Worm (Caenorhabditis elegans): Measurements from ENCODE around the gene hot-9.

The hot-9 gene

ce11 chrIV:5045389-5045788 is at the start of gene hot-9:
TSS of gene hot-9 (minus strand) at chrIV:5045489.
- no peak for TF ChIP-seq nhr-76 (tag; optimal IDR thresholded peaks at IDR 0.05)
- no peak for TF ChIP-seq fkh-4 (tag; optimal IDR thresholded peaks at IDR 0.05; ENCODE audit: borderline replicate concordance)
- no peak for TF ChIP-seq nhr-11 (tag; optimal IDR thresholded peaks at IDR 0.05)
- TF ChIP-seq Y116A8C.19 (tag; optimal IDR thresholded peaks at IDR 0.05; ENCODE audit: borderline replicate concordance) = no peak
- no peak for TF ChIP-seq lin-39 (tag; optimal IDR thresholded peaks at IDR 0.05)
- no peak for TF ChIP-seq ceh-88 (GFP tag; IDR thresholded peaks at IDR 0.05)
- no peak for TF ChIP-seq C16A3.4 (tag; optimal IDR thresholded peaks at IDR 0.05)

- TF ChIP-seq mab-9 (GFP tag; IDR thresholded peaks at IDR 0.05) (no peak), rnt-1 (tag; optimal IDR thresholded peaks at IDR 0.05) (no peak), elt-3 (tag; optimal IDR thresholded peaks at IDR 0.05) (no peak), ztf-11 (tag; optimal IDR thresholded peaks at IDR 0.05) (no peak), efl-3 (GFP tag; optimal IDR thresholded peaks at IDR 0.05) (no peak), nhr-19 (GFP tag; conservative IDR thresholded peaks at IDR 0.05) (no peak), elt-2 (tag; optimal IDR thresholded peaks at IDR 0.05) (no peak), nhr-76 (tag; optimal IDR thresholded peaks at IDR 0.05) (no peak), nhr-11 (tag; optimal IDR thresholded peaks at IDR 0.05) (no peak), blmp-1 (tag; optimal IDR thresholded peaks at IDR 0.05) (no peak), hlh-4 (tag; optimal IDR thresholded peaks at IDR 0.05) (no peak), lir-3 (tag; optimal IDR thresholded peaks at IDR 0.05; ENCODE audit: poor library complexity) (no peak), sup-37 (GFP tag; optimal IDR thresholded peaks at IDR 0.05) (no peak), ceh-82 (tag; optimal IDR thresholded peaks at IDR 0.05) (no peak), ztf-4 (tag; optimal IDR thresholded peaks at IDR 0.05) (no peak), tlp-1 (tag; optimal IDR thresholded peaks at IDR 0.05) (no peak), isw-1 (GFP tag; IDR thresholded peaks at IDR 0.05) (no peak), F16B12.6 (tag; optimal IDR thresholded peaks at IDR 0.05) (no peak)
Measured at ce11 chrIV:5093462-5093861, 48.2 kb upstream of the hot-9 start.

- TF ChIP-seq nhr-90 (tag; optimal IDR thresholded peaks at IDR 0.05; ENCODE audit: poor library complexity) (peak; percentile 37), lin-39 (tag; optimal IDR thresholded peaks at IDR 0.05) (peak; percentile 35), isw-1 (GFP tag; IDR thresholded peaks at IDR 0.05) (peak; percentile 51; the same call in 1 of the 2 replicates), ces-1 (GFP tag; optimal IDR thresholded peaks at IDR 0.05) (no peak), aly-2 (tag; optimal IDR thresholded peaks at IDR 0.05) (peak; percentile 16), nhr-28 (tag; optimal IDR thresholded peaks at IDR 0.05) (no peak), mep-1 (tag; optimal IDR thresholded peaks at IDR 0.05) (peak; percentile 62), dsc-1 (tag; optimal IDR thresholded peaks at IDR 0.05) (peak; percentile 50), snu-23 (GFP tag; optimal IDR thresholded peaks at IDR 0.05) (peak; percentile 77), fkh-8 (tag; optimal IDR thresholded peaks at IDR 0.05) (peak; percentile 26), ceh-8 (GFP tag; optimal IDR thresholded peaks at IDR 0.05) (no peak), sox-4 (tag; optimal IDR thresholded peaks at IDR 0.05) (no peak), C16A3.4 (tag; optimal IDR thresholded peaks at IDR 0.05) (peak; percentile 59), dpl-1 (GFP tag; optimal IDR thresholded peaks at IDR 0.05) (peak; percentile 49 to 62 (median 62)), fkh-10 (GFP tag; optimal IDR thresholded peaks at IDR 0.05) (peak; percentile 16), lin-35 (GFP tag; optimal IDR thresholded peaks at IDR 0.05) (peak; percentile 67 to 72), ztf-4 (tag; optimal IDR thresholded peaks at IDR 0.05) (no peak), elt-3 (tag; optimal IDR thresholded peaks at IDR 0.05) (no peak), efl-1 (optimal IDR thresholded peaks at IDR 0.05) (peak; percentile 57 to 64), efl-1 (GFP tag; optimal IDR thresholded peaks at IDR 0.05 in 1 of 2) (peak; percentile 71 to 97), lsy-2 (tag; optimal IDR thresholded peaks at IDR 0.05) (peak; percentile 98 to 99), lin-15B (tag; optimal IDR thresholded peaks at IDR 0.05) (no peak), ceh-82 (tag; optimal IDR thresholded peaks at IDR 0.05) (peak; percentile 25 to 68 (median 51)), unc-130 (tag; optimal IDR thresholded peaks at IDR 0.05) (peak; percentile 36), irx-1 (tag; optimal IDR thresholded peaks at IDR 0.05) (peak; percentile 48), pax-3 (tag; optimal IDR thresholded peaks at IDR 0.05) (no peak), tlp-1 (tag; optimal IDR thresholded peaks at IDR 0.05) (no peak), fkh-4 (tag; optimal IDR thresholded peaks at IDR 0.05; ENCODE audit: borderline replicate concordance) (no peak), egl-13 (tag; optimal IDR thresholded peaks at IDR 0.05) (no peak), snpc-4 (tag; optimal IDR thresholded peaks at IDR 0.05) (peak; percentile 32), zip-4 (GFP tag; optimal IDR thresholded peaks at IDR 0.05) (no peak), F16B12.6 (tag; optimal IDR thresholded peaks at IDR 0.05) (peak; percentile 92), nhr-76 (tag; optimal IDR thresholded peaks at IDR 0.05) (no peak), blmp-1 (tag; optimal IDR thresholded peaks at IDR 0.05) (peak; percentile 23)
Measured at ce11 chrIV:5090993-5091793, 45.9 kb upstream of the hot-9 start, which contains the start of the genes snpn-1 and C02B10.4. TSS of gene snpn-1 (minus strand) at chrIV:5091043. TSS of gene C02B10.4 (plus strand) at chrIV:5091586.

Data from whole organism, L1 larva.